ENCODE assay signal across 2 fruit fly cellular contexts in genomic region chr2L:3482712-3483111, dm6.
TF ChIP-seq lines count a peak whose summit lies in the region.

No protein-coding gene starts in this region.

TF ChIP-seq in whole organism, embryonic, 481 proteins besides CTCF, POLR2A, EP300 and RAD21 (continued from another document):
- TF ChIP-seq toy (GFP tag; IDR thresholded peaks at IDR 0.05; lab: Robert Waterston, UW) (no peak), nmo (GFP tag; optimal IDR thresholded peaks at IDR 0.05; lab: Kevin White, UChicago) (peak; percentile 30), CG13287 (GFP tag; IDR thresholded peaks at IDR 0.05; lab: Robert Waterston, UW; ENCODE audit: partially characterized antibody) (no peak), Drgx (GFP tag; IDR thresholded peaks at IDR 0.05; lab: Robert Waterston, UW) (peak; percentile 91), pho (GFP tag; optimal IDR thresholded peaks at IDR 0.05; lab: Kevin White, UChicago) (no peak), Lhr (GFP tag; optimal IDR thresholded peaks at IDR 0.05; lab: Kevin White, UChicago) (no peak), zf30C (GFP tag; optimal IDR thresholded peaks at IDR 0.05; lab: Kevin White, UChicago) (no peak), CG8388 (GFP tag; optimal IDR thresholded peaks at IDR 0.05; lab: Kevin White, UChicago) (peak; percentile 4), sd (tag; optimal IDR thresholded peaks at IDR 0.05; lab: Kevin White, UChicago) (no peak), dmrt11E (tag; optimal IDR thresholded peaks at IDR 0.05; lab: Kevin White, UChicago) (peak; percentile 42), sens (GFP tag; lab: Kevin White, UChicago) (peak; percentile 1), fd96Cb (tag; optimal IDR thresholded peaks at IDR 0.05; lab: Kevin White, UChicago) (peak; percentile 32), MESR4 (GFP tag; optimal IDR thresholded peaks at IDR 0.05; lab: Kevin White, UChicago) (no peak), al (GFP tag; IDR thresholded peaks at IDR 0.05; lab: Robert Waterston, UW) (no peak), gro (GFP tag; optimal IDR thresholded peaks at IDR 0.05; lab: Kevin White, UChicago) (no peak), Bdp1 (GFP tag; optimal IDR thresholded peaks at IDR 0.05; lab: Kevin White, UChicago) (no peak), Oli (tag; optimal IDR thresholded peaks at IDR 0.05; lab: Kevin White, UChicago) (peak; percentile 26), CG6254 (GFP tag; optimal IDR thresholded peaks at IDR 0.05; lab: Kevin White, UChicago) (no peak), CoRest (tag; optimal IDR thresholded peaks at IDR 0.05; lab: Kevin White, UChicago) (peak; percentile 10), CG7271 (tag; optimal IDR thresholded peaks at IDR 0.05; lab: Kevin White, UChicago) (no peak), ewg (GFP tag; optimal IDR thresholded peaks at IDR 0.05; lab: Kevin White, UChicago) (peak; percentile 3), zen (tag; optimal IDR thresholded peaks at IDR 0.05; lab: Kevin White, UChicago) (peak; percentile 23), CG2129 (GFP tag; IDR thresholded peaks at IDR 0.05; lab: Robert Waterston, UW; ENCODE audit: partially characterized antibody) (no peak), CG4424 (GFP tag; optimal IDR thresholded peaks at IDR 0.05; lab: Kevin White, UChicago) (peak; percentile 4), CG4820 (GFP tag; optimal IDR thresholded peaks at IDR 0.05; lab: Kevin White, UChicago) (no peak), vvl (GFP tag; IDR thresholded peaks at IDR 0.05; lab: Robert Waterston, UW) (peak; percentile 45; the same call in 1 of the 2 replicates), gem (tag; optimal IDR thresholded peaks at IDR 0.05; lab: Kevin White, UChicago) (peak; percentile 55), bcd (GFP tag; optimal IDR thresholded peaks at IDR 0.05; lab: Kevin White, UChicago) (peak; percentile 0), Asciz (GFP tag; optimal IDR thresholded peaks at IDR 0.05; lab: Kevin White, UChicago) (no peak), slbo (GFP tag; IDR thresholded peaks at IDR 0.05; lab: Robert Waterston, UW) (no peak), ttk (GFP tag; IDR thresholded peaks at IDR 0.05; lab: Robert Waterston, UW) (peak; percentile 22; the same call in 1 of the 2 replicates), CG3163 (GFP tag; optimal IDR thresholded peaks at IDR 0.05; lab: Kevin White, UChicago) (no peak), ase (GFP tag; IDR thresholded peaks at IDR 0.05; lab: Robert Waterston, UW) (0 out of 3 replicates have a peak, but pooled peaks have one; percentile 32), CG10366 (GFP tag; IDR thresholded peaks at IDR 0.05; lab: Robert Waterston, UW) (no peak), fu2 (GFP tag; optimal IDR thresholded peaks at IDR 0.05; lab: Kevin White, UChicago) (no peak), CG10267 (tag; optimal IDR thresholded peaks at IDR 0.05; lab: Kevin White, UChicago) (peak; percentile 16), repo (GFP tag; optimal IDR thresholded peaks at IDR 0.05; lab: Kevin White, UChicago) (no peak), CG11456 (GFP tag; IDR thresholded peaks at IDR 0.05; lab: Robert Waterston, UW) (0 out of 3 replicates have a peak, but pooled peaks have one; percentile 15)
TF ChIP-seq in whole organism, embryonic: peak in this region for 28.

TF ChIP-seq in whole organism, prepupa, 60 proteins besides CTCF, POLR2A, EP300 and RAD21 (continued from another document):
- peak; percentile 36 for TF ChIP-seq pdm3 (GFP tag; optimal IDR thresholded peaks at IDR 0.05; lab: Kevin White, UChicago)
- peak; percentile 61 for TF ChIP-seq achi (GFP tag; optimal IDR thresholded peaks at IDR 0.05; lab: Kevin White, UChicago)
- no peak for TF ChIP-seq fd85E (GFP tag; optimal IDR thresholded peaks at IDR 0.05; lab: Kevin White, UChicago)
- peak; percentile 63 for TF ChIP-seq CG6808 (GFP tag; optimal IDR thresholded peaks at IDR 0.05; lab: Kevin White, UChicago)
- no peak for TF ChIP-seq CG7368 (GFP tag; optimal IDR thresholded peaks at IDR 0.05; lab: Kevin White, UChicago)
- TF ChIP-seq CG10631 (GFP tag; optimal IDR thresholded peaks at IDR 0.05; lab: Kevin White, UChicago): peak; percentile 50
- peak; percentile 64 for TF ChIP-seq CG4318 (GFP tag; optimal IDR thresholded peaks at IDR 0.05; lab: Kevin White, UChicago)
- TF ChIP-seq Gug (GFP tag; IDR thresholded peaks at IDR 0.05; lab: Robert Waterston, UW): peak; percentile 75
- TF ChIP-seq Eip75B (GFP tag; optimal IDR thresholded peaks at IDR 0.05; lab: Kevin White, UChicago): no peak
- TF ChIP-seq Eip93F (GFP tag; optimal IDR thresholded peaks at IDR 0.05; lab: Kevin White, UChicago): no peak
- TF ChIP-seq OdsH (GFP tag; optimal IDR thresholded peaks at IDR 0.05; lab: Kevin White, UChicago): peak; percentile 59
- TF ChIP-seq ss (GFP tag; optimal IDR thresholded peaks at IDR 0.05; lab: Kevin White, UChicago): peak in 1 of 2 experiments; percentile 21
- TF ChIP-seq salr (GFP tag; optimal IDR thresholded peaks at IDR 0.05; lab: Kevin White, UChicago): peak in 1 of 2 experiments; percentile 62
- peak; percentile 34 for TF ChIP-seq spab (GFP tag; optimal IDR thresholded peaks at IDR 0.05; lab: Kevin White, UChicago)
- peak; percentile 45 for TF ChIP-seq Lpt (GFP tag; optimal IDR thresholded peaks at IDR 0.05; lab: Kevin White, UChicago)
- TF ChIP-seq Smox (GFP tag; optimal IDR thresholded peaks at IDR 0.05; lab: Kevin White, UChicago): no peak
- TF ChIP-seq Eip78C (GFP tag; lab: Kevin White, UChicago): peak; percentile 84
- TF ChIP-seq CG32006 (GFP tag; optimal IDR thresholded peaks at IDR 0.05; lab: Kevin White, UChicago): peak; percentile 83
- no peak for TF ChIP-seq cyc (GFP tag; optimal IDR thresholded peaks at IDR 0.05; lab: Kevin White, UChicago)
- TF ChIP-seq net (GFP tag; optimal IDR thresholded peaks at IDR 0.05; lab: Kevin White, UChicago): peak; percentile 61
- TF ChIP-seq Sox14 (GFP tag; optimal IDR thresholded peaks at IDR 0.05; lab: Kevin White, UChicago): peak; percentile 11
- peak; percentile 28 for TF ChIP-seq fd59A (GFP tag; optimal IDR thresholded peaks at IDR 0.05; lab: Kevin White, UChicago)
- TF ChIP-seq Sox15 (GFP tag; optimal IDR thresholded peaks at IDR 0.05; lab: Kevin White, UChicago): no peak
- peak; percentile 22 for TF ChIP-seq CG9139 (GFP tag; optimal IDR thresholded peaks at IDR 0.05; lab: Kevin White, UChicago)
- no peak for TF ChIP-seq lz (GFP tag; optimal IDR thresholded peaks at IDR 0.05; lab: Kevin White, UChicago)
- TF ChIP-seq Hr38 (GFP tag; optimal IDR thresholded peaks at IDR 0.05; lab: Kevin White, UChicago): no peak
- TF ChIP-seq CG10669 (GFP tag; optimal IDR thresholded peaks at IDR 0.05; lab: Kevin White, UChicago): peak; percentile 54
- peak; percentile 15 for TF ChIP-seq CG11762 (GFP tag; optimal IDR thresholded peaks at IDR 0.05; lab: Kevin White, UChicago; ENCODE audit: insufficient read depth)
- TF ChIP-seq CG16779 (tag; optimal IDR thresholded peaks at IDR 0.05; lab: Kevin White, UChicago): peak; percentile 10
- peak; percentile 43 for TF ChIP-seq svp (GFP tag; lab: Kevin White, UChicago)
- TF ChIP-seq esn (GFP tag; optimal IDR thresholded peaks at IDR 0.05; lab: Kevin White, UChicago): no peak
- TF ChIP-seq CG8632 (GFP tag; optimal IDR thresholded peaks at IDR 0.05; lab: Kevin White, UChicago): peak; percentile 29
- no peak for TF ChIP-seq CG3032 (tag; optimal IDR thresholded peaks at IDR 0.05; lab: Kevin White, UChicago)
- TF ChIP-seq CG6163 (GFP tag; IDR thresholded peaks at IDR 0.05; lab: Robert Waterston, UW): peak; percentile 74
- no peak for TF ChIP-seq CG11902 (GFP tag; optimal IDR thresholded peaks at IDR 0.05; lab: Kevin White, UChicago)
- no peak for TF ChIP-seq topi (GFP tag; optimal IDR thresholded peaks at IDR 0.05; lab: Kevin White, UChicago)
- TF ChIP-seq Blimp-1 (GFP tag; optimal IDR thresholded peaks at IDR 0.05; lab: Kevin White, UChicago): no peak
